Fruit fly (Drosophila melanogaster): ENCODE data around the gene CG10947.

Gene CG10947

dm6 chr2L:20428382-20428755 lies 13.8 kb upstream of the CG10947 start:
- no peak for TF ChIP-seq CG8632 (GFP tag; optimal IDR thresholded peaks at IDR 0.05)
- TF ChIP-seq CG1621 (tag; optimal IDR thresholded peaks at IDR 0.05) = no peak
- TF ChIP-seq CG16779 (tag; optimal IDR thresholded peaks at IDR 0.05) = no peak
- TF ChIP-seq acj6 (GFP tag; optimal IDR thresholded peaks at IDR 0.05) = no peak
- TF ChIP-seq CG6854 (GFP tag; optimal IDR thresholded peaks at IDR 0.05) = no peak
- no peak for TF ChIP-seq fkh (GFP tag; optimal IDR thresholded peaks at IDR 0.05)
- no peak for TF ChIP-seq CG32006 (GFP tag; optimal IDR thresholded peaks at IDR 0.05)
- no peak for TF ChIP-seq Ets21C (GFP tag; optimal IDR thresholded peaks at IDR 0.05)

dm6 chr2L:20427401-20427800 lies 12.8 kb upstream of the CG10947 start:
- no peak for TF ChIP-seq CG3032 (tag; optimal IDR thresholded peaks at IDR 0.05)
- no peak for TF ChIP-seq OdsH (GFP tag; optimal IDR thresholded peaks at IDR 0.05)
- no peak for TF ChIP-seq CG6808 (GFP tag; optimal IDR thresholded peaks at IDR 0.05)
- no peak for TF ChIP-seq vri (GFP tag; optimal IDR thresholded peaks at IDR 0.05)
- TF ChIP-seq CG11762 (GFP tag; optimal IDR thresholded peaks at IDR 0.05; ENCODE audit: insufficient read depth) = no peak
- no peak for TF ChIP-seq Eip78C (GFP tag)
- TF ChIP-seq Gug (GFP tag; IDR thresholded peaks at IDR 0.05) = no peak
- TF ChIP-seq Hr38 (GFP tag; optimal IDR thresholded peaks at IDR 0.05) = no peak
- no peak for TF ChIP-seq Lpt (GFP tag; optimal IDR thresholded peaks at IDR 0.05)
- peak in 1 of 2 experiments; percentile 11 for TF ChIP-seq ss (GFP tag; optimal IDR thresholded peaks at IDR 0.05)
- TF ChIP-seq CG6163 (GFP tag; IDR thresholded peaks at IDR 0.05) = 0 out of 3 replicates have a peak, but pooled peaks have one; percentile 22
- TF ChIP-seq Sox15 (GFP tag; optimal IDR thresholded peaks at IDR 0.05) = no peak
- TF ChIP-seq pdm3 (GFP tag; optimal IDR thresholded peaks at IDR 0.05) = no peak

dm6 chr2L:20425854-20426396 lies 11.3 kb upstream of the CG10947 start, which contains the start of gene CG31688:
Gene CG31688 (plus strand): TSS chr2L:20426199.
- TF ChIP-seq Eip78C (GFP tag) = peak; percentile 9
- no peak for TF ChIP-seq net (GFP tag; optimal IDR thresholded peaks at IDR 0.05)

dm6 chr2L:20424560-20424959 lies 10.0 kb upstream of the CG10947 start, which contains the start of gene CG15130:
Gene CG15130 (minus strand): TSS chr2L:20424660.
- TF ChIP-seq CG16779 (tag; optimal IDR thresholded peaks at IDR 0.05) = no peak
- TF ChIP-seq CG3032 (tag; optimal IDR thresholded peaks at IDR 0.05) = no peak
- no peak for TF ChIP-seq OdsH (GFP tag; optimal IDR thresholded peaks at IDR 0.05)
- no peak for TF ChIP-seq ss (GFP tag; optimal IDR thresholded peaks at IDR 0.05)
- TF ChIP-seq CG3919 (GFP tag; optimal IDR thresholded peaks at IDR 0.05) = no peak
- TF ChIP-seq fd59A (GFP tag; optimal IDR thresholded peaks at IDR 0.05) = no peak
- TF ChIP-seq spab (GFP tag; optimal IDR thresholded peaks at IDR 0.05) = no peak
- no peak for TF ChIP-seq Sox15 (GFP tag; optimal IDR thresholded peaks at IDR 0.05)
- TF ChIP-seq CG1621 (tag; optimal IDR thresholded peaks at IDR 0.05) = no peak
- no peak for TF ChIP-seq Lpt (GFP tag; optimal IDR thresholded peaks at IDR 0.05)
- TF ChIP-seq Smox (GFP tag; optimal IDR thresholded peaks at IDR 0.05) = no peak
- no peak for TF ChIP-seq CG6854 (GFP tag; optimal IDR thresholded peaks at IDR 0.05)
- TF ChIP-seq CG6808 (GFP tag; optimal IDR thresholded peaks at IDR 0.05) = no peak
- no peak for TF ChIP-seq esn (GFP tag; optimal IDR thresholded peaks at IDR 0.05)
- TF ChIP-seq Eip75B (GFP tag; optimal IDR thresholded peaks at IDR 0.05) = no peak
- TF ChIP-seq CG8119 (GFP tag; IDR thresholded peaks at IDR 0.05) = no peak
- no peak for TF ChIP-seq dsx (GFP tag; optimal IDR thresholded peaks at IDR 0.05; ENCODE audit: poor library complexity, severe bottlenecking)
- TF ChIP-seq CG34406 (GFP tag; optimal IDR thresholded peaks at IDR 0.05) = no peak
- TF ChIP-seq CG7368 (GFP tag; optimal IDR thresholded peaks at IDR 0.05) = no peak
- TF ChIP-seq CG10669 (GFP tag; optimal IDR thresholded peaks at IDR 0.05) = no peak

dm6 chr2L:20420035-20420434 lies 5.4 kb upstream of the CG10947 start:
- no peak for TF ChIP-seq CG8319 (GFP tag; optimal IDR thresholded peaks at IDR 0.05)
- no peak for TF ChIP-seq Sox14 (GFP tag; optimal IDR thresholded peaks at IDR 0.05)
- no peak for TF ChIP-seq CG7368 (GFP tag; optimal IDR thresholded peaks at IDR 0.05)
- no peak for TF ChIP-seq acj6 (GFP tag; optimal IDR thresholded peaks at IDR 0.05)
- TF ChIP-seq CG11902 (GFP tag; optimal IDR thresholded peaks at IDR 0.05) = no peak
- no peak for TF ChIP-seq Smox (GFP tag; optimal IDR thresholded peaks at IDR 0.05)
- no peak for TF ChIP-seq Eip75B (GFP tag; optimal IDR thresholded peaks at IDR 0.05)
- TF ChIP-seq Eip78C (GFP tag) = no peak
- TF ChIP-seq esn (GFP tag; optimal IDR thresholded peaks at IDR 0.05) = no peak
- TF ChIP-seq CG6854 (GFP tag; optimal IDR thresholded peaks at IDR 0.05) = no peak
- no peak for TF ChIP-seq ss (GFP tag; optimal IDR thresholded peaks at IDR 0.05)
- no peak for TF ChIP-seq CG8632 (GFP tag; optimal IDR thresholded peaks at IDR 0.05)
- TF ChIP-seq Ets96B (tag; optimal IDR thresholded peaks at IDR 0.05) = no peak
- TF ChIP-seq spab (GFP tag; optimal IDR thresholded peaks at IDR 0.05) = no peak
- no peak for TF ChIP-seq CG6792 (GFP tag; optimal IDR thresholded peaks at IDR 0.05)
- TF ChIP-seq svp (GFP tag) = no peak
- no peak for TF ChIP-seq eg (GFP tag; IDR thresholded peaks at IDR 0.05)
- no peak for TF ChIP-seq CG3919 (GFP tag; optimal IDR thresholded peaks at IDR 0.05)
- no peak for TF ChIP-seq CG11294 (GFP tag; IDR thresholded peaks at IDR 0.05)
- TF ChIP-seq salr (GFP tag; optimal IDR thresholded peaks at IDR 0.05) = no peak
